Fruit fly (Drosophila melanogaster): ENCODE measurements around the gene fon.

The fon gene

dm6 chr2L:19377129-19378083, 8.6 kb downstream of the fon start (continued):
- no peak for TF ChIP-seq CG4707 (GFP tag; optimal IDR thresholded peaks at IDR 0.05)
- no peak for TF ChIP-seq CG13894 (tag; optimal IDR thresholded peaks at IDR 0.05)
- no peak for TF ChIP-seq vfl (GFP tag; optimal IDR thresholded peaks at IDR 0.05)
- TF ChIP-seq br (optimal IDR thresholded peaks at IDR 0.05), result no peak
- no peak for TF ChIP-seq exex (tag; optimal IDR thresholded peaks at IDR 0.05)
- no peak for TF ChIP-seq CG7928 (GFP tag; optimal IDR thresholded peaks at IDR 0.05)
- TF ChIP-seq CG18262 (tag; optimal IDR thresholded peaks at IDR 0.05), result peak; percentile 75
- TF ChIP-seq Max (GFP tag; optimal IDR thresholded peaks at IDR 0.05), result no peak
- no peak for TF ChIP-seq CG3726 (GFP tag; IDR thresholded peaks at IDR 0.05)
- TF ChIP-seq CG32772 (GFP tag; IDR thresholded peaks at IDR 0.05), result no peak
- TF ChIP-seq CG11695 (GFP tag; IDR thresholded peaks at IDR 0.05), result no peak; the same call in 1 of the 3 replicates
- TF ChIP-seq CG1529 (GFP tag; optimal IDR thresholded peaks at IDR 0.05), result peak; percentile 13
- no peak for TF ChIP-seq caup (GFP tag; optimal IDR thresholded peaks at IDR 0.05; ENCODE audit: severe bottlenecking)
- TF ChIP-seq CG8478 (optimal IDR thresholded peaks at IDR 0.05), result no peak
- no peak for TF ChIP-seq sug (tag; optimal IDR thresholded peaks at IDR 0.05)
- TF ChIP-seq gce (GFP tag; IDR thresholded peaks at IDR 0.05), result 0 out of 3 replicates have a peak, but pooled peaks have one; percentile 43
- no peak for TF ChIP-seq en (GFP tag; optimal IDR thresholded peaks at IDR 0.05)
- TF ChIP-seq zen (tag; optimal IDR thresholded peaks at IDR 0.05), result peak; percentile 55
- TF ChIP-seq her (GFP tag; optimal IDR thresholded peaks at IDR 0.05), result no peak
- 0 out of 3 replicates have a peak, but pooled peaks have one; percentile 34 for TF ChIP-seq CG11093 (GFP tag; IDR thresholded peaks at IDR 0.05)
- no peak for TF ChIP-seq Rx (GFP tag; IDR thresholded peaks at IDR 0.05)
- TF ChIP-seq CG12769 (tag; optimal IDR thresholded peaks at IDR 0.05), result peak; percentile 44
- TF ChIP-seq CG2120 (GFP tag; optimal IDR thresholded peaks at IDR 0.05), result peak; percentile 18
- no peak for TF ChIP-seq run (tag; optimal IDR thresholded peaks at IDR 0.05)
- no peak for TF ChIP-seq sr (GFP tag; IDR thresholded peaks at IDR 0.05)
- TF ChIP-seq Awh (GFP tag; IDR thresholded peaks at IDR 0.05), result peak; percentile 59; the same call in 1 of the 2 replicates
- TF ChIP-seq CG11696 (GFP tag; IDR thresholded peaks at IDR 0.05), result no peak
- peak; percentile 26; the same call in 1 of the 4 replicates for TF ChIP-seq Gug (GFP tag; IDR thresholded peaks at IDR 0.05)
- TF ChIP-seq BtbVII (GFP tag; optimal IDR thresholded peaks at IDR 0.05), result no peak
- TF ChIP-seq Eip74EF (GFP tag; optimal IDR thresholded peaks at IDR 0.05), result no peak
- no peak; the same call in 1 of the 2 replicates for TF ChIP-seq ranshi (GFP tag; IDR thresholded peaks at IDR 0.05)
- no peak for TF ChIP-seq ato (GFP tag; IDR thresholded peaks at IDR 0.05; ENCODE audit: partially characterized antibody)
- no peak for TF ChIP-seq Kr (GFP tag; optimal IDR thresholded peaks at IDR 0.05)
- no peak for TF ChIP-seq CG31388 (GFP tag; optimal IDR thresholded peaks at IDR 0.05)
- no peak for TF ChIP-seq sna (GFP tag; IDR thresholded peaks at IDR 0.05; ENCODE audit: partially characterized antibody)
- peak; percentile 39 for TF ChIP-seq ttk (GFP tag; IDR thresholded peaks at IDR 0.05)
- TF ChIP-seq Mes4 (GFP tag; optimal IDR thresholded peaks at IDR 0.05), result peak; percentile 29
- no peak for TF ChIP-seq zen2 (GFP tag; IDR thresholded peaks at IDR 0.05; ENCODE audit: partially characterized antibody)
- TF ChIP-seq twi (tag; optimal IDR thresholded peaks at IDR 0.05), result peak; percentile 27
- TF ChIP-seq fu2 (GFP tag; optimal IDR thresholded peaks at IDR 0.05), result no peak
- TF ChIP-seq Hand (GFP tag; optimal IDR thresholded peaks at IDR 0.05), result no peak
- no peak for TF ChIP-seq Opbp (GFP tag; IDR thresholded peaks at IDR 0.05; ENCODE audit: partially characterized antibody)
- TF ChIP-seq CG3995 (GFP tag; optimal IDR thresholded peaks at IDR 0.05), result no peak
- peak; percentile 30; the same call in 1 of the 2 replicates for TF ChIP-seq slbo (GFP tag; IDR thresholded peaks at IDR 0.05)
- TF ChIP-seq ssp (GFP tag; IDR thresholded peaks at IDR 0.05), result no peak
- no peak for TF ChIP-seq dimm (GFP tag; IDR thresholded peaks at IDR 0.05)
- no peak for TF ChIP-seq wek (GFP tag; optimal IDR thresholded peaks at IDR 0.05)
- peak; percentile 56 for TF ChIP-seq CG18599 (GFP tag; optimal IDR thresholded peaks at IDR 0.05)
- no peak; the same call in 1 of the 3 replicates for TF ChIP-seq croc (GFP tag; conservative IDR thresholded peaks at IDR 0.05)
